Fruit fly (Drosophila melanogaster) whole organism, embryonic: ENCODE measurements around the gene CG12659.

Experiments used
- Atf3 ChIP-seq: fragments of 200-800 bp; sonication (Bioruptor generic); optimal IDR thresholded peaks from 3 replicates; lab custom pipeline; 2016; ENCODE audit warnings: missing biosample characterization, missing genetic modification characterization
- Blimp-1 ChIP-seq: fragments of 200-800 bp; sonication (Bioruptor generic); optimal IDR thresholded peaks from 3 replicates; lab custom pipeline; 2018; ENCODE audit warnings: missing biosample characterization, missing genetic modification characterization, mild to moderate bottlenecking, moderate library complexity, missing genetic modification reagents
- CG10274 ChIP-seq: fragments of 200-800 bp; sonication (Bioruptor generic); optimal IDR thresholded peaks from 3 replicates; lab custom pipeline; 2017; ENCODE audit warnings: missing biosample characterization, mild to moderate bottlenecking, missing genetic modification characterization
- CG11456 ChIP-seq: fragments of 200-800 bp; sonication (Bioruptor generic); IDR thresholded peaks from 3 replicates; pipeline ENCODE4 v1.3.6; 2022; ENCODE audit warnings: missing biosample characterization, missing genetic modification characterization
- CG12659 ChIP-seq: fragments of 200-800 bp; sonication (Bioruptor generic); optimal IDR thresholded peaks from 3 replicates; lab custom pipeline; 2017; ENCODE audit warnings: mild to moderate bottlenecking, missing biosample characterization, missing genetic modification reagents, missing genetic modification characterization
- CG13296 ChIP-seq: fragments of 200-800 bp; sonication (Bioruptor generic); optimal IDR thresholded peaks from 3 replicates; lab custom pipeline; 2018; ENCODE audit warnings: missing biosample characterization, mild to moderate bottlenecking, missing genetic modification characterization
- CG14014 ChIP-seq: fragments of 200-800 bp; sonication (Bioruptor generic); IDR thresholded peaks from 2 replicates; pipeline ENCODE4 v1.3.6; 2022; ENCODE audit warnings: missing biosample characterization, missing genetic modification characterization
- CG14050 ChIP-seq: fragments of 200-800 bp; sonication (Bioruptor generic); IDR thresholded peaks from 3 replicates; pipeline ENCODE4 v1.3.6; 2022; ENCODE audit warnings: missing biosample characterization, missing genetic modification characterization
- CG17186 ChIP-seq: fragments of 200-800 bp; sonication (Bioruptor generic); optimal IDR thresholded peaks from 3 replicates; lab custom pipeline; 2017; ENCODE audit warnings: missing biosample characterization, missing genetic modification reagents, missing genetic modification characterization
- CG17802 ChIP-seq: fragments of 200-800 bp; sonication (Bioruptor generic); optimal IDR thresholded peaks from 2 replicates; lab custom pipeline; 2018; ENCODE audit warnings: missing biosample characterization, mild to moderate bottlenecking, missing genetic modification characterization, moderate library complexity
- CG2120 ChIP-seq: fragments of 200-800 bp; sonication (Bioruptor generic); optimal IDR thresholded peaks from 3 replicates; lab custom pipeline; 2016; ENCODE audit warnings: missing biosample characterization, missing genetic modification characterization
- CG2712 ChIP-seq: fragments of 200-800 bp; optimal IDR thresholded peaks from 3 replicates; lab custom pipeline; 2019; ENCODE audit warnings: missing biosample characterization, mild to moderate bottlenecking, missing genetic modification characterization, moderate library complexity
- CG3726 ChIP-seq: fragments of 200-800 bp; sonication (Bioruptor generic); IDR thresholded peaks from 3 replicates; pipeline ENCODE4, ENCODE4 v1.3.6; 2022; ENCODE audit warnings: missing biosample characterization, missing genetic modification characterization
- CG3838 ChIP-seq: fragments of 200-800 bp; sonication (Bioruptor generic); optimal IDR thresholded peaks from 3 replicates; lab custom pipeline; 2016; ENCODE audit warnings: missing biosample characterization, missing genetic modification characterization
- CG3847 ChIP-seq: fragments of 200-800 bp; sonication (Bioruptor generic); IDR thresholded peaks from 2 replicates; pipeline ENCODE4 v1.3.6; 2022; ENCODE audit warnings: missing biosample characterization, missing genetic modification characterization
- CG4820 ChIP-seq: fragments of 200-800 bp; sonication (Bioruptor generic); optimal IDR thresholded peaks from 3 replicates; lab custom pipeline; 2016; ENCODE audit warnings: missing biosample characterization, missing genetic modification characterization
- CG6175 ChIP-seq: fragments of 200-800 bp; sonication (Bioruptor generic); IDR thresholded peaks from 3 replicates; pipeline ENCODE4 v1.3.6; 2022; ENCODE audit warnings: missing biosample characterization, missing genetic modification characterization
- CG6765 ChIP-seq: fragments of 200-800 bp; sonication (Bioruptor generic); optimal IDR thresholded peaks from 3 replicates; lab custom pipeline; 2017; ENCODE audit warnings: missing biosample characterization, mild to moderate bottlenecking, missing genetic modification characterization
- CG7357 ChIP-seq: fragments of 200-800 bp; sonication (Bioruptor generic); IDR thresholded peaks from 3 replicates; pipeline ENCODE4 v1.3.6; 2022; ENCODE audit warnings: missing biosample characterization, missing genetic modification characterization
- CG7372 ChIP-seq: fragments of 200-800 bp; sonication (Bioruptor generic); IDR thresholded peaks from 2 replicates; pipeline ENCODE4 v1.3.6; 2022; ENCODE audit warnings: missing biosample characterization, missing genetic modification characterization
- CG7556 ChIP-seq: fragments of 200-800 bp; sonication (Bioruptor generic); optimal IDR thresholded peaks from 2 replicates; lab custom pipeline; 2017; ENCODE audit warnings: missing biosample characterization, mild to moderate bottlenecking, missing genetic modification characterization
- CG8765 ChIP-seq: fragments of 200-800 bp; sonication (Bioruptor generic); IDR thresholded peaks from 2 replicates; pipeline ENCODE4 v1.3.6; 2022; ENCODE audit warnings: missing biosample characterization, missing genetic modification characterization
- CG9797 ChIP-seq: fragments of 200-800 bp; sonication (Bioruptor generic); optimal IDR thresholded peaks from 3 replicates; lab custom pipeline; 2018; ENCODE audit warnings: missing biosample characterization, mild to moderate bottlenecking, missing genetic modification characterization
- CHES-1-like ChIP-seq: fragments of 200-800 bp; sonication (Bioruptor generic); optimal IDR thresholded peaks from 2 replicates; lab custom pipeline; 2016; ENCODE audit warnings: missing biosample characterization, missing genetic modification characterization
- Camta ChIP-seq: fragments of 200-800 bp; sonication (Bioruptor generic); optimal IDR thresholded peaks from 2 replicates; lab custom pipeline; 2016; ENCODE audit warnings: missing biosample characterization, missing genetic modification characterization
- D19B ChIP-seq: fragments of 200-800 bp; sonication (Bioruptor generic); optimal IDR thresholded peaks from 2 replicates; lab custom pipeline; 2017; ENCODE audit warnings: missing biosample characterization, mild to moderate bottlenecking, missing genetic modification characterization
- Dad ChIP-seq: fragments of 200-800 bp; sonication (Bioruptor generic); optimal IDR thresholded peaks from 3 replicates; lab custom pipeline; 2016; ENCODE audit warnings: missing biosample characterization, missing genetic modification characterization
- Ets97D ChIP-seq: fragments of 200-800 bp; sonication (Bioruptor generic); optimal IDR thresholded peaks from 3 replicates; lab custom pipeline; 2016; ENCODE audit warnings: missing biosample characterization, missing genetic modification characterization
- Hmx ChIP-seq: fragments of 200-800 bp; sonication (Bioruptor generic); optimal IDR thresholded peaks from 2 replicates; lab custom pipeline; 2016; ENCODE audit warnings: missing biosample characterization, missing genetic modification characterization
- MESR4 ChIP-seq: fragments of 200-800 bp; sonication (Bioruptor generic); optimal IDR thresholded peaks from 2 replicates; lab custom pipeline; 2018; ENCODE audit warnings: missing biosample characterization, mild to moderate bottlenecking, missing genetic modification characterization, moderate library complexity
- Meics ChIP-seq: fragments of 200-800 bp; sonication (Bioruptor generic); optimal IDR thresholded peaks from 2 replicates; lab custom pipeline; 2017; ENCODE audit warnings: missing biosample characterization, mild to moderate bottlenecking, missing genetic modification characterization
- NK7.1 ChIP-seq: fragments of 200-800 bp; sonication (Bioruptor generic); optimal IDR thresholded peaks from 3 replicates; lab custom pipeline; 2016; ENCODE audit warnings: missing biosample characterization, missing genetic modification characterization
- Sry-δ ChIP-seq: fragments of 200-800 bp; sonication (Bioruptor generic); optimal IDR thresholded peaks from 2 replicates; lab custom pipeline; 2016; ENCODE audit warnings: missing biosample characterization, missing genetic modification characterization
- abd-A ChIP-seq: fragments of 200-800 bp; sonication (Bioruptor generic); optimal IDR thresholded peaks from 3 replicates; lab custom pipeline; 2019; ENCODE audit warnings: missing biosample characterization, mild to moderate bottlenecking, missing genetic modification characterization, moderate library complexity
- ase ChIP-seq: fragments of 200-800 bp; sonication (Bioruptor generic); IDR thresholded peaks from 3 replicates; pipeline ENCODE4 v1.3.6; 2022; ENCODE audit warnings: missing biosample characterization, missing genetic modification characterization
- ci ChIP-seq: fragments of 200-800 bp; sonication (Bioruptor generic); IDR thresholded peaks from 3 replicates; pipeline ENCODE4 v1.3.6; 2022; ENCODE audit warnings: missing biosample characterization, missing genetic modification characterization
- dm ChIP-seq: fragments of 200-800 bp; sonication (Bioruptor generic); optimal IDR thresholded peaks from 3 replicates; lab custom pipeline; 2016; ENCODE audit warnings: missing biosample characterization, missing genetic modification characterization
- grau ChIP-seq: fragments of 200-800 bp; optimal IDR thresholded peaks from 3 replicates; lab custom pipeline; 2019; ENCODE audit warnings: missing biosample characterization, mild to moderate bottlenecking, missing genetic modification characterization, moderate library complexity
- hkb ChIP-seq, 2 experiments: fragments of 200-800 bp in 1 of 2; fragments of >200 bp in 1 of 2; sonication (Bioruptor generic) in 1 of 2; IDR thresholded peaks in 1 of 2; optimal IDR thresholded peaks in 1 of 2; 2 replicates each; pipeline versions ENCODE4 v1.3.6 to Lab custom; 2017 to 2022; ENCODE audit warnings: missing biosample characterization in 1 of 2, missing genetic modification characterization in 1 of 2
- insv ChIP-seq, 2 experiments: fragments of 200-800 bp; sonication (Bioruptor generic); optimal IDR thresholded peaks; 3 replicates each; lab custom pipeline; 2016 to 2018; ENCODE audit warnings: missing biosample characterization in 2 of 2, missing genetic modification characterization in 2 of 2
- lab ChIP-seq: fragments of 200-800 bp; sonication (Bioruptor generic); optimal IDR thresholded peaks from 3 replicates; lab custom pipeline; 2017; ENCODE audit warnings: missing biosample characterization, missing genetic modification characterization, mild to moderate bottlenecking, moderate library complexity, missing genetic modification reagents
- nerfin-2 ChIP-seq: fragments of 200-800 bp; sonication (Bioruptor generic); IDR thresholded peaks from 2 replicates; pipeline ENCODE4 v1.3.6; 2022; ENCODE audit warnings: missing biosample characterization, missing genetic modification characterization; ENCODE audit not compliant: partially characterized antibody
- nmo ChIP-seq: fragments of 200-800 bp; sonication (Bioruptor generic); optimal IDR thresholded peaks from 2 replicates; lab custom pipeline; 2018; ENCODE audit warnings: missing biosample characterization, mild to moderate bottlenecking, missing genetic modification characterization, moderate library complexity
- prd ChIP-seq, 3 experiments: fragments of >200 bp in 2 of 3; fragments of 200-800 bp in 1 of 3; sonication (Bioruptor generic) in 1 of 3; optimal IDR thresholded peaks in 2 of 3; IDR thresholded peaks in 1 of 3; 2 replicates in 2 of 3; 3 replicates in 1 of 3; pipeline versions ENCODE4 v1.3.6 to Lab custom; 2017 to 2022; ENCODE audit warnings: missing biosample characterization in 1 of 3, missing genetic modification characterization in 1 of 3
- repo ChIP-seq: fragments of 200-800 bp; sonication (Bioruptor generic); optimal IDR thresholded peaks from 2 replicates; lab custom pipeline; 2016; ENCODE audit warnings: missing biosample characterization, missing genetic modification characterization
- sens-2 ChIP-seq: fragments of 200-800 bp; sonication (Bioruptor generic); IDR thresholded peaks from 2 replicates; pipeline ENCODE4 v1.3.6; 2022; ENCODE audit warnings: missing biosample characterization, missing genetic modification characterization
- sna ChIP-seq: fragments of 200-800 bp; sonication (Bioruptor generic); IDR thresholded peaks from 2 replicates; pipeline ENCODE4 v1.3.6; 2022; ENCODE audit warnings: missing biosample characterization, missing genetic modification characterization; ENCODE audit not compliant: partially characterized antibody
- toy ChIP-seq: fragments of 200-800 bp; sonication (Bioruptor generic); IDR thresholded peaks from 2 replicates; pipeline ENCODE4 v1.3.6; 2022; ENCODE audit warnings: missing biosample characterization, missing genetic modification characterization
- vnd ChIP-seq: fragments of 200-800 bp; sonication (Bioruptor generic); IDR thresholded peaks from 3 replicates; pipeline ENCODE4 v1.3.6; 2022; ENCODE audit warnings: missing biosample characterization, missing genetic modification characterization; ENCODE audit not compliant: partially characterized antibody

CG12659 gene

dm6 chrX:8573744-8574484 lies 17.6 kb downstream of the CG12659 start, which contains the start of gene CG12065 (continued):
- TF ChIP-seq CG2120 (no peak), grau (tag; lab: Kevin White, UChicago) (peak; percentile 49), CG6175 (GFP tag; lab: Robert Waterston, UW) (no peak), CHES-1-like (GFP tag; lab: Kevin White, UChicago) (no peak), lab (peak; percentile 45), CG11456 (GFP tag; lab: Robert Waterston, UW) (no peak), MESR4 (GFP tag; lab: Kevin White, UChicago) (peak; percentile 20), D19B (GFP tag; lab: Kevin White, UChicago) (no peak), Meics (GFP tag; lab: Kevin White, UChicago) (peak; percentile 96), hkb (optimal IDR thresholded peaks at IDR 0.05; lab: Kevin White, UChicago) (no peak), hkb (GFP tag; IDR thresholded peaks at IDR 0.05; lab: Robert Waterston, UW) (peak; percentile 36; the same call in 1 of the 2 replicates), abd-A (tag; lab: Kevin White, UChicago) (peak; percentile 11), CG13296 (GFP tag; lab: Kevin White, UChicago) (peak; percentile 59), ase (GFP tag; lab: Robert Waterston, UW) (no peak), ci (GFP tag; lab: Robert Waterston, UW) (0 out of 3 replicates have a peak, but pooled peaks have one; percentile 60), CG17802 (tag; lab: Kevin White, UChicago) (no peak), CG3838 (GFP tag; lab: Kevin White, UChicago) (no peak), Sry-δ (GFP tag; lab: Kevin White, UChicago) (no peak), repo (GFP tag; lab: Kevin White, UChicago) (no peak), CG3847 (GFP tag; lab: Robert Waterston, UW) (peak; percentile 60), nerfin-2 (no peak), Hmx (GFP tag; lab: Kevin White, UChicago) (no peak), CG6765 (GFP tag; lab: Kevin White, UChicago) (no peak), Ets97D (GFP tag; lab: Kevin White, UChicago) (no peak), CG14050 (no peak), CG3726 (GFP tag; lab: Robert Waterston, UW) (no peak), CG7357 (no peak), CG12659 (GFP tag; lab: Kevin White, UChicago) (peak; percentile 31), CG7372 (GFP tag; lab: Robert Waterston, UW) (no peak), CG4820 (GFP tag; lab: Kevin White, UChicago) (no peak), insv (GFP tag; optimal IDR thresholded peaks at IDR 0.05; lab: Kevin White, UChicago) (peak in 1 of 2 experiments; percentile 26), sens-2 (GFP tag; lab: Robert Waterston, UW) (no peak), CG10274 (GFP tag; lab: Kevin White, UChicago) (no peak), CG9797 (peak; percentile 94), CG7556 (GFP tag; lab: Kevin White, UChicago) (peak; percentile 41), CG8765 (no peak), CG14014 (peak; percentile 41; the same call in 1 of the 2 replicates), sna (GFP tag; lab: Robert Waterston, UW) (no peak), prd (optimal IDR thresholded peaks at IDR 0.05; lab: Kevin White, UChicago) (no peak), prd (GFP tag; IDR thresholded peaks at IDR 0.05; lab: Robert Waterston, UW) (0 out of 3 replicates have a peak, but pooled peaks have one; percentile 17), NK7.1 (no peak), Dad (GFP tag; lab: Kevin White, UChicago) (no peak), Atf3 (GFP tag; lab: Kevin White, UChicago) (no peak), CG2712 (tag; lab: Kevin White, UChicago) (peak; percentile 39), vnd (GFP tag; lab: Robert Waterston, UW) (no peak), Camta (no peak), Blimp-1 (GFP tag; lab: Kevin White, UChicago) (peak; percentile 79), toy (no peak), nmo (GFP tag; lab: Kevin White, UChicago) (peak; percentile 26), CG17186 (GFP tag; lab: Kevin White, UChicago) (no peak), dm (GFP tag; lab: Kevin White, UChicago) (no peak)
